Worm (Caenorhabditis elegans) whole organism, early embryonic: ENCODE measurements around the gene Y42H9B.3.

ENCODE experiments used
- B0310.2 ChIP-seq: sonication (generic microtip); optimal IDR thresholded peaks from 2 replicates; lab custom pipeline; 2016; ENCODE audit warnings: mild to moderate bottlenecking, missing genetic modification characterization, missing compliant biosample characterization
- F13C5.2 ChIP-seq: sonication (generic microtip); optimal IDR thresholded peaks from 2 replicates; lab custom pipeline; 2017; ENCODE audit warnings: mild to moderate bottlenecking, missing genetic modification characterization, inconsistent platforms, missing compliant biosample characterization
- aly-1 ChIP-seq: sonication (generic microtip); optimal IDR thresholded peaks from 2 replicates; lab custom pipeline; 2016; ENCODE audit warnings: missing genetic modification characterization, missing compliant biosample characterization
- ama-1 ChIP-seq: fragments of 150-350 bp; optimal IDR thresholded peaks from 2 replicates; lab custom pipeline; 2014
- ceh-13 ChIP-seq: fragments of 200-800 bp; sonication (Bioruptor generic); optimal IDR thresholded peaks from 2 replicates; lab custom pipeline; 2018; ENCODE audit warnings: mild to moderate bottlenecking, missing genetic modification characterization, missing compliant biosample characterization
- ceh-36 ChIP-seq: sonication (generic microtip); optimal IDR thresholded peaks from 2 replicates; lab custom pipeline; 2016; ENCODE audit warnings: missing genetic modification characterization, inconsistent platforms, missing compliant biosample characterization
- ets-7 ChIP-seq: sonication (generic microtip); optimal IDR thresholded peaks from 2 replicates; lab custom pipeline; 2016; ENCODE audit warnings: missing genotype, missing genetic modification characterization, missing compliant biosample characterization
- flt-1 ChIP-seq: fragments of 200-800 bp; sonication (Bioruptor generic); IDR thresholded peaks from 2 replicates; pipeline ENCODE4 v1.3.6; 2022; ENCODE audit warnings: missing genetic modification characterization, missing compliant biosample characterization
- hmbx-1 ChIP-seq: sonication (generic microtip); optimal IDR thresholded peaks from 2 replicates; lab custom pipeline; 2016; ENCODE audit warnings: mild to moderate bottlenecking, missing genetic modification characterization, missing compliant biosample characterization
- hmg-4 ChIP-seq: fragments of 200-800 bp; sonication (Bioruptor generic); optimal IDR thresholded peaks from 2 replicates; lab custom pipeline; 2018; ENCODE audit warnings: mild to moderate bottlenecking, missing genetic modification characterization, missing compliant biosample characterization
- hnd-1 ChIP-seq: sonication (generic microtip); optimal IDR thresholded peaks from 2 replicates; lab custom pipeline; 2016; ENCODE audit warnings: missing genetic modification characterization, missing compliant biosample characterization
- pes-1 ChIP-seq: fragments of 200-800 bp; sonication (Bioruptor generic); IDR thresholded peaks from 2 replicates; pipeline ENCODE4 v1.3.6; 2022; ENCODE audit warnings: missing genetic modification reagents, missing genetic modification characterization, missing compliant biosample characterization
- scrt-1 ChIP-seq: fragments of 200-800 bp; sonication (Bioruptor generic); IDR thresholded peaks from 2 replicates; pipeline ENCODE4 v1.3.6; 2022; ENCODE audit warnings: missing genetic modification characterization, missing compliant biosample characterization
- sea-1 ChIP-seq: fragments of 200-800 bp; sonication (Bioruptor generic); conservative IDR thresholded peaks from 2 replicates; pipeline ENCODE4 v1.3.6; 2022; ENCODE audit warnings: missing genetic modification characterization, missing compliant biosample characterization
- tbx-11 ChIP-seq: fragments of 200-800 bp; sonication (Bioruptor generic); IDR thresholded peaks from 2 replicates; pipeline ENCODE4 v1.3.6; 2022; ENCODE audit warnings: missing genetic modification characterization, missing compliant biosample characterization
- tbx-37 ChIP-seq: fragments of 200-800 bp; sonication (Bioruptor generic); conservative IDR thresholded peaks from 2 replicates; pipeline ENCODE4 v1.3.6; 2022; ENCODE audit warnings: missing genetic modification reagents, missing genetic modification characterization, missing compliant biosample characterization
- tra-4 ChIP-seq: sonication (generic microtip); optimal IDR thresholded peaks from 2 replicates; lab custom pipeline; 2017; ENCODE audit warnings: missing genetic modification characterization, missing compliant biosample characterization

Gene Y42H9B.3

DNA sequence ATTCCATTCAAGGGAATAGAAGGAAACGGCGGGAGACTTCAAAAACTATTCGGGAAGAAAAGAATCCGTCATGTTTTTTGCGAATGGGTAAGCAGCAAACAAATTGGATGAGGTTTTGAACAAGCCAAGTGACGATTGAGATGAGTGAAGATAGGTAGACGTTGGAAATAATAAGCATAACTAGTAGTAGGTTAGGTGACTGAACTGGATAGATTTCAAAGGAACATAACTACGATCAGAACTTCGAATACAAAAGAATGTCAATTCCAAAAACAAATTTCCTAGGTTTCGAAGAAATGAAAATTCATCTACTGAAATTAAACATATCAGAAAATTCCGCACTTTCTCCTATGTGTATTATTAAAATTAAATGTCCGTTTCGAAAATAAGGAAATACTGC lies 4.7 kb downstream of the Y42H9B.3 start:
- TF ChIP-seq ceh-36 (tag; lab: Kevin White, UChicago) (no peak), pes-1 (GFP tag; lab: Robert Waterston, UW) (no peak), tra-4 (tag; lab: Kevin White, UChicago) (no peak), tbx-37 (GFP tag; lab: Robert Waterston, UW) (no peak), B0310.2 (tag; lab: Kevin White, UChicago) (no peak), scrt-1 (GFP tag; lab: Robert Waterston, UW) (no peak)

DNA sequence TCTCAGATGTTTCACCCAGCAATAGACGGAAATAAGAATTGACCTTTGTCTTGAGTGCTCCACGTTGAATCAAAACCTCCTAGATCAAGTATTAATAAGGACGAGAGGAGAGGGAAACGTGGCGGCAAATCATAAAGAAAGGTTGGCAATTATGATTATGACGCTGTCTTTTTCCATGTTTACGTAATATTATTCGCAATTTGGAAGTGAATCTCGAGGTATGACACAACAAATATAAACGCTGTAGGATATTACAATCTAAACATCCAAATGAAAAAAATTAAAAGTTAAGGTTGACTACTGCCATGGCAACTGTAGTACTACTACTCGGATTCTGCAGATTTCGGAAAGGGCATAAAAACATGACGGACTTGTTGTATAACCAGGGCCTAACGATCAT lies 6.1 kb downstream of the Y42H9B.3 start:
- TF ChIP-seq aly-1 (tag; lab: Kevin White, UChicago) (no peak), pes-1 (GFP tag; lab: Robert Waterston, UW) (no peak), hmg-4 (GFP tag; lab: Kevin White, UChicago) (no peak), ceh-36 (tag; lab: Kevin White, UChicago) (no peak), ama-1 (lab: Kevin White, UChicago) (no peak), ets-7 (tag; lab: Kevin White, UChicago) (no peak), sea-1 (no peak), B0310.2 (tag; lab: Kevin White, UChicago) (no peak), tbx-37 (GFP tag; lab: Robert Waterston, UW) (no peak), hnd-1 (tag; lab: Kevin White, UChicago) (no peak), scrt-1 (GFP tag; lab: Robert Waterston, UW) (no peak), tra-4 (tag; lab: Kevin White, UChicago) (no peak)

DNA sequence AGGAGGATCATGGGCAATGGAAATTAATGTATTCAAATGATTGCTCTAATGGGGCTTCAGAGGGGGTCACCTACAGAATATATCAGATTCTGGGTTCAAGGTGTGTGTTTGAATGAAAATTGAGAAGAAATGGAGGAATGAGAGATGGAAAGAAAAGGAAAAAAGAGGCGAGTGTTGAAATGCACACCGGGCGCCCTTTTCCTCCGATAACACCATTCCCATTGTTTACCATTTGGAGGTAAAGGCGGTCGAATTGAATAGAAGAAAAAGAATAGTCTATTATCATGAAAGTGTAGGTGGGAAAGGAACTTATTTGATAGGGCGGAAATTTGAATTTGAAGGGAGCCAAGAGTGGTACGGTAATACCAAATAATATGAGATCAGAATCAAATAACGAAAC lies 6.9 kb downstream of the Y42H9B.3 start:
- TF ChIP-seq hmg-4 (GFP tag; lab: Kevin White, UChicago) (no peak), tra-4 (tag; lab: Kevin White, UChicago) (no peak), tbx-11 (no peak), aly-1 (tag; lab: Kevin White, UChicago) (no peak), B0310.2 (tag; lab: Kevin White, UChicago) (no peak), pes-1 (GFP tag; lab: Robert Waterston, UW) (no peak), ceh-36 (tag; lab: Kevin White, UChicago) (no peak), ama-1 (lab: Kevin White, UChicago) (no peak), scrt-1 (GFP tag; lab: Robert Waterston, UW) (no peak)

DNA sequence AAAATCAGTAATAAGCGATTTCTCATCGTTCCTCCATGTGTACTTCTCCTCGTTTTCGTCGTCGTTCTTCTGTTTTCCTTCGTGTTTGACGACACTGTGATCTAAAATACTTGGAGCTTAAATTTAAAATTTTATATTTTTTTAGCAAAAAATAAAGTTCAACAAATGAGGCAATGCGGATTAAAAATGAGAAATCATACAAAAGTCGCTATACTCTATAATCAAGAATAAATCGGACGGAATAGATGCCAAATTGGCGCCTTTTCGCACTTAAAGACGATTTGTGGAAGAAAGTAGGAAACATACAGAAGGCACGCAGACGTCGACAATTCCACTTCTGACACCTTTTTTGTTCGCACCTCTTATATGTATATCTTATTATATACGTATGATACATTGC lies 8.2 kb downstream of the Y42H9B.3 start, which contains the start of gene rig-4:
Gene rig-4, minus strand, starts transcription at position 101 of the 400 bp plus-strand sequence.
- TF ChIP-seq flt-1 (GFP tag; lab: Robert Waterston, UW) (no peak), B0310.2 (tag; lab: Kevin White, UChicago) (no peak), ama-1 (lab: Kevin White, UChicago) (no peak), ceh-36 (tag; lab: Kevin White, UChicago) (no peak), aly-1 (tag; lab: Kevin White, UChicago) (no peak), tbx-11 (no peak)

DNA sequence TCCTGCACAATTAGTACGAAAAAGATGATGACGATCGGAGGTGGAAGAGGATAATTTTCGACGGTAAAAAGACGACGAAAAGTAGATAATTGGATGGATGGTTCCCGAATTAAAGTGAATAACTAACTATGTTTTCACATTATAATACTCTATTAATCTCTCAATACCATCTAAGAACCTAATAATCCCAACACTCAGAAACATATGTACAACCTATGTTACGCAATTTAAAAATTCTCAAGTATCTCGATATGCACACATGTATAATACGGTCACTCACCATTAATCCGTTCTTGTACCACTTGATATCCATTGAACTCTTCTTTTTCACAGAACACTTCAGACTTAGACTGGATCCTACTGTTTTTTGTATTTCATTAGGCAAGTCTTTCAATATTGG lies 11.5 kb downstream of the Y42H9B.3 start:
- peak; percentile 53 for TF ChIP-seq ceh-36 (tag; lab: Kevin White, UChicago)
- TF ChIP-seq ama-1 (lab: Kevin White, UChicago): no peak
- TF ChIP-seq B0310.2 (tag; lab: Kevin White, UChicago): no peak
- TF ChIP-seq tbx-11: no peak
- no peak for TF ChIP-seq aly-1 (tag; lab: Kevin White, UChicago)
- no peak for TF ChIP-seq hmg-4 (GFP tag; lab: Kevin White, UChicago)
- TF ChIP-seq ceh-13: no peak
- no peak for TF ChIP-seq flt-1 (GFP tag; lab: Robert Waterston, UW)

DNA sequence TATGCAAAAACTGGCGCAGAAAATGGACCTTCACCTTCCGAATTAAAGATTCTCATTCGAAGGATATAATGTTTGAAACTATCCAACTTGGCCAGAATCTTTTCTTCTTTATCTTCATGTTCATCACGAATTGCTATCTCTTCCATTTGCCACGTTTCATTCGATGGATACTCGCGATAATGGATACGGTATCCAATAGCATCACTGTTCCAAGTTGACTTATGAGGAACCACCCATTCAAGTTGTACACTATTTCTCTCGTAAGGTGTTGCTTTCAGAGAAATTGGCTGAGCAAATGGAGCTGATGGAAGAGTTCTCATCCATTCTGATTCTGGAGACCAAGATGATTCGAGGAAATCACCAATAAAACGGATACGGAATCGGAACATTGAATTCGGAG lies 17.5 kb downstream of the Y42H9B.3 start:
- TF ChIP-seq hnd-1 (tag; lab: Kevin White, UChicago) (no peak), F13C5.2 (tag; lab: Kevin White, UChicago) (no peak), flt-1 (GFP tag; lab: Robert Waterston, UW) (no peak), ceh-13 (no peak), ceh-36 (tag; lab: Kevin White, UChicago) (no peak), tbx-37 (GFP tag; lab: Robert Waterston, UW) (no peak), ets-7 (tag; lab: Kevin White, UChicago) (no peak), tbx-11 (no peak), sea-1 (no peak), B0310.2 (tag; lab: Kevin White, UChicago) (no peak), hmg-4 (GFP tag; lab: Kevin White, UChicago) (no peak), hmbx-1 (tag; lab: Kevin White, UChicago) (no peak), ama-1 (lab: Kevin White, UChicago) (no peak)

DNA sequence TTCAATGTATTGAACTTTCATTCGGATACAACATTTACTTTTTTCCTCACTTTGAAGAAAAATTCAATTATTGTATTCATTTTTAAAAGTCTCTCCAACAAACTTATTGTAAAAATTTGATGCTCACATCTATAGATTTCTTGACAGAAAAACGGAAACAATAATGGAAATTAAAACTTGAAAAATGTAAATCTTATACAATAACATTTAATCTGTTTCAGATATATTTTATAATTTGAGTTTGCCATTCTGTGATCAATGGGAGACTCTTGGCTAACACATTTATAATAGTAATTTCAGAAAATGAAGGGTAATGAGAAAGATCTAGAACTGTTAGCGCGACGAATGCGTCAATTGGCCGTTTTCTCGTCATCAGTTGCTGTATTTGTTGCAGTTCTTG lies 23.8 kb downstream of the Y42H9B.3 start, which contains the start of gene col-115:
Gene col-115, plus strand, starts transcription at position 301 of the 400 bp plus-strand sequence.
- TF ChIP-seq scrt-1 (GFP tag; lab: Robert Waterston, UW) (no peak), hmbx-1 (tag; lab: Kevin White, UChicago) (no peak), ama-1 (lab: Kevin White, UChicago) (no peak), tbx-11 (no peak)

DNA sequence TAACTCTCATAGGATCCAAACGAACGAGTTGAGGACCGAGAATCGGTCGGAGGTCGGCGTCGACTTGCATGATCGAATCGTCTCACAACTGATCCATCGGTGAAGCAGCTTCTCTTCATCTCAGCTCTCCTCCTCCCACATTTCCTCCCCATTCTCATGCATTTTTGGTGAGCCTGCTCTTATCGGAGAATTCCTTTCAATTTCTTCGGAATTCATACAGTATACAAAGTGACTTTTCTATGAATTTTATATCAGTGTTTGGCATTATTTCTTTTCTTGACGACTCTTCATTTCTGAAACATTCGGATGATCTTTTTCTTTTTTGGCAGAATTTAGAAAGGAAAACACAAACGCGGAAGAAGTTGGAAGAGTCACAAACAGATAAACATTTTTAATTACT lies 25.1 kb downstream of the Y42H9B.3 start, which contains the start of gene mec-17:
Gene mec-17, minus strand, starts transcription at position 101 of the 400 bp plus-strand sequence.
- TF ChIP-seq pes-1 (GFP tag; lab: Robert Waterston, UW) (no peak), hmbx-1 (tag; lab: Kevin White, UChicago) (no peak), tbx-11 (no peak), flt-1 (GFP tag; lab: Robert Waterston, UW) (no peak), ets-7 (tag; lab: Kevin White, UChicago) (no peak), sea-1 (no peak)
